Worm (Caenorhabditis elegans): ENCODE data around the gene zfp-2.

DNA sequence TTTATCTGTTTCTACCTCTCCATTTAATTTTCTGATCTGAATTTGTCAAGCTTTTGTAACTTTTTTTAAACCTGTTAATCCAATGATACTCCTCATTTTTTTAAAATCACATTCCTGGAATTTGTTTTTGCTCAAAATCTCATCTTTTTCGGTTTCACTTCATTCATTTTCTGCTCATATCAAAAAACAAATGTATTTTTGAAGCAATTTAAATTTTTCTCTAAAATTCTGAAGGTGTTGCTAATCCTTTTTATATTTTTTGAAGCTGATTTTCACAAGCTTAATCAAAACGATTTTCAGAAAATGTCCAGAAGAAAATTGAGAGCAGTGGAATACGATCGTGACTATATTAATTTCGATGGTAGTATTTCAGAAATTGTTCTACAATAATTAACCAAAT, 37.5 kb downstream of the zfp-2 start, which contains the start of gene E02H1.5:
- TF ChIP-seq atf-7 (tag; optimal IDR thresholded peaks at IDR 0.05), result no peak
- TF ChIP-seq zfh-2 (GFP tag; conservative IDR thresholded peaks at IDR 0.05), result no peak
- no peak for TF ChIP-seq snpc-4 (GFP tag; optimal IDR thresholded peaks at IDR 0.05)
- no peak for TF ChIP-seq snpc-4 (tag; optimal IDR thresholded peaks at IDR 0.05)
- TF ChIP-seq dox-1 (GFP tag; IDR thresholded peaks at IDR 0.05), result no peak
- TF ChIP-seq D2030.7 (GFP tag; IDR thresholded peaks at IDR 0.05), result no peak
- TF ChIP-seq hlh-12 (tag; optimal IDR thresholded peaks at IDR 0.05), result no peak
- no peak for TF ChIP-seq ekl-4 (GFP tag; IDR thresholded peaks at IDR 0.05)
- TF ChIP-seq xnd-1 (tag; optimal IDR thresholded peaks at IDR 0.05), result no peak
- no peak for TF ChIP-seq unc-62 (GFP tag; optimal IDR thresholded peaks at IDR 0.05)
